Worm (Caenorhabditis elegans) whole organism, mixed stage, embryonic: ENCODE results near the gene sdz-38.

Experiments
- M03D4.4 ChIP-seq: sonication (generic microtip); optimal IDR thresholded peaks from 2 replicates; lab custom pipeline; 2017; ENCODE audit warnings: mild to moderate bottlenecking, missing genetic modification characterization, missing compliant biosample characterization
- bed-3 ChIP-seq: fragments of 200-800 bp; sonication (Bioruptor generic); optimal IDR thresholded peaks from 3 replicates; lab custom pipeline; 2018; ENCODE audit warnings: mild to moderate bottlenecking, missing genetic modification characterization, moderate library complexity, missing compliant biosample characterization
- blmp-1 ChIP-seq: fragments of 150-350 bp; optimal IDR thresholded peaks from 2 replicates; lab custom pipeline; 2014; ENCODE audit warnings: missing biosample characterization, missing genetic modification characterization
- ceh-39 ChIP-seq: fragments of 150-350 bp; optimal IDR thresholded peaks from 2 replicates; lab custom pipeline; 2014; ENCODE audit warnings: missing biosample characterization, missing genetic modification characterization
- ceh-43 ChIP-seq: fragments of 200-800 bp; sonication (Bioruptor generic); optimal IDR thresholded peaks from 2 replicates; lab custom pipeline; 2018; ENCODE audit warnings: mild to moderate bottlenecking, missing genetic modification characterization, moderate library complexity, missing compliant biosample characterization
- cnd-1 ChIP-seq: fragments of 200-800 bp; sonication (Bioruptor generic); optimal IDR thresholded peaks from 2 replicates; lab custom pipeline; 2018; ENCODE audit warnings: mild to moderate bottlenecking, missing genetic modification characterization, missing compliant biosample characterization
- drap-1 ChIP-seq: fragments of 200-800 bp; sonication (Bioruptor generic); optimal IDR thresholded peaks from 3 replicates; lab custom pipeline; 2018; ENCODE audit warnings: mild to moderate bottlenecking, missing genetic modification characterization, missing compliant biosample characterization
- elt-1 ChIP-seq: sonication (generic microtip); optimal IDR thresholded peaks from 2 replicates; lab custom pipeline; 2017; ENCODE audit warnings: missing genetic modification characterization, mild to moderate bottlenecking, missing compliant biosample characterization, antibody characterized with exemption, moderate library complexity, borderline replicate concordance; ENCODE audit not compliant: insufficient read depth
- elt-3 ChIP-seq: fragments of 150-350 bp; optimal IDR thresholded peaks from 2 replicates; lab custom pipeline; 2014; ENCODE audit warnings: missing biosample characterization, missing genetic modification characterization
- flh-1 ChIP-seq: fragments of 200-800 bp; sonication (Bioruptor generic); optimal IDR thresholded peaks from 2 replicates; lab custom pipeline; 2018; ENCODE audit warnings: mild to moderate bottlenecking, missing genetic modification characterization, moderate library complexity, missing compliant biosample characterization
- ham-2 ChIP-seq: fragments of 200-800 bp; sonication (Bioruptor generic); optimal IDR thresholded peaks from 2 replicates; lab custom pipeline; 2018; ENCODE audit warnings: mild to moderate bottlenecking, missing genetic modification characterization, missing compliant biosample characterization
- hlh-1 ChIP-seq: fragments of 150-350 bp; optimal IDR thresholded peaks from 2 replicates; lab custom pipeline; 2014; ENCODE audit warnings: missing biosample characterization, missing genetic modification reagents, missing genetic modification characterization
- lin-13 ChIP-seq: fragments of 150-350 bp; optimal IDR thresholded peaks from 2 replicates; lab custom pipeline; 2014; ENCODE audit warnings: missing biosample characterization, missing genetic modification characterization
- lsy-2 ChIP-seq: fragments of 150-350 bp; optimal IDR thresholded peaks from 2 replicates; lab custom pipeline; 2014; ENCODE audit warnings: missing biosample characterization, missing genetic modification characterization
- mab-5 ChIP-seq: fragments of 150-350 bp; optimal IDR thresholded peaks from 2 replicates; lab custom pipeline; 2014; ENCODE audit warnings: missing biosample characterization, missing genetic modification characterization
- mep-1 ChIP-seq: fragments of 150-350 bp; optimal IDR thresholded peaks from 2 replicates; lab custom pipeline; 2017; ENCODE audit warnings: missing biosample characterization, missing genetic modification reagents, missing genetic modification characterization, inconsistent platforms
- mls-2 ChIP-seq: sonication (generic microtip); optimal IDR thresholded peaks from 2 replicates; lab custom pipeline; 2016; ENCODE audit warnings: mild to moderate bottlenecking, missing genetic modification characterization, moderate library complexity, missing compliant biosample characterization
- nhr-12 ChIP-seq: fragments of 150-350 bp; optimal IDR thresholded peaks from 2 replicates; lab custom pipeline; 2014; ENCODE audit warnings: missing biosample characterization, missing genetic modification characterization
- nhr-2 ChIP-seq: fragments of 150-350 bp; optimal IDR thresholded peaks from 2 replicates; lab custom pipeline; 2014; ENCODE audit warnings: missing biosample characterization, missing genetic modification characterization
- nhr-237 ChIP-seq: fragments of 150-350 bp; optimal IDR thresholded peaks from 2 replicates; lab custom pipeline; 2014; ENCODE audit warnings: missing biosample characterization, missing genetic modification characterization
- nhr-28 ChIP-seq: fragments of 150-350 bp; optimal IDR thresholded peaks from 2 replicates; lab custom pipeline; 2014; ENCODE audit warnings: missing biosample characterization, missing genetic modification characterization
- pha-4 ChIP-seq: fragments of 150-350 bp; optimal IDR thresholded peaks from 2 replicates; lab custom pipeline; 2018; ENCODE audit warnings: missing biosample characterization, missing genetic modification reagents, missing genetic modification characterization
- sem-2 ChIP-seq: fragments of 200-800 bp; sonication (Bioruptor generic); optimal IDR thresholded peaks from 2 replicates; lab custom pipeline; 2018; ENCODE audit warnings: mild to moderate bottlenecking, missing genetic modification characterization, missing compliant biosample characterization
- snpc-4 ChIP-seq: fragments of 150-350 bp; optimal IDR thresholded peaks from 2 replicates; lab custom pipeline; 2014; ENCODE audit warnings: missing biosample characterization, missing genetic modification characterization
- sptf-1 ChIP-seq: sonication (generic microtip); optimal IDR thresholded peaks from 2 replicates; lab custom pipeline; 2017; ENCODE audit warnings: mild to moderate bottlenecking, missing genetic modification characterization, moderate library complexity, missing compliant biosample characterization
- tbx-8 ChIP-seq: fragments of 200-800 bp; sonication (Bioruptor generic); optimal IDR thresholded peaks from 2 replicates; lab custom pipeline; 2018; ENCODE audit warnings: mild to moderate bottlenecking, missing genetic modification characterization, moderate library complexity, missing compliant biosample characterization
- unc-120 ChIP-seq: sonication (generic microtip); optimal IDR thresholded peaks from 2 replicates; lab custom pipeline; 2017; ENCODE audit warnings: missing genetic modification characterization, missing compliant biosample characterization; ENCODE audit not compliant: poor library complexity, severe bottlenecking
- unc-39 ChIP-seq: fragments of 150-350 bp; optimal IDR thresholded peaks from 2 replicates; lab custom pipeline; 2014; ENCODE audit warnings: missing biosample characterization, missing genetic modification characterization
- unc-62 ChIP-seq: fragments of 150-350 bp; optimal IDR thresholded peaks from 2 replicates; lab custom pipeline; 2014; ENCODE audit warnings: missing biosample characterization, missing genetic modification reagents, missing genetic modification characterization
- zip-8 ChIP-seq: fragments of 150-350 bp; optimal IDR thresholded peaks from 2 replicates; lab custom pipeline; 2014; ENCODE audit warnings: missing biosample characterization, missing genetic modification characterization
- ztf-11 ChIP-seq: fragments of 150-350 bp; optimal IDR thresholded peaks from 2 replicates; lab custom pipeline; 2014; ENCODE audit warnings: missing biosample characterization, missing genetic modification characterization

sdz-38 gene

DNA sequence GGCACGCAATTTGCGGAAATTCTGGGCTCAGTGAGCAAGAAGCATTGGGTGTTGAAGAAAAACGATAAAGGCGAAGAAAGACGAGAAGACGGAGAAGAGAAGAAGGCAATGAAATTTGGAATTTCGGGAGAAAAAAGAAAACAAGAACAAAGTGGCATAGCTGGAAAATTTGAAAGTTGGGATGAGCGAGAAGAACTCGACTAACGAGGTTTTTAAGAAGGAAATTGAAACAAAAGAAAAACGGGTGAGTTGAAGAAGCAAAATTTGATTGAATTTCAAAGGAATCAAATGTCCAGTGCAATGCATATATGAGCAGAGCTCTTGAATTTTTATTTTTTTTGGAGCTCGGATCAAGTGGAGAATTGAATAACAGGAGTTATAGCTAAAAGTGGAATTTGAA lies 40.1 kb upstream of the sdz-38 start:
- TF ChIP-seq ztf-11 (tag; lab: Kevin White, UChicago): no peak
- TF ChIP-seq pha-4: no peak
- no peak for TF ChIP-seq elt-3
- no peak for TF ChIP-seq blmp-1 (tag; lab: Kevin White, UChicago)
- no peak for TF ChIP-seq ceh-43 (GFP tag; lab: Kevin White, UChicago)
- TF ChIP-seq drap-1 (GFP tag; lab: Kevin White, UChicago): no peak
- TF ChIP-seq lsy-2: no peak

DNA sequence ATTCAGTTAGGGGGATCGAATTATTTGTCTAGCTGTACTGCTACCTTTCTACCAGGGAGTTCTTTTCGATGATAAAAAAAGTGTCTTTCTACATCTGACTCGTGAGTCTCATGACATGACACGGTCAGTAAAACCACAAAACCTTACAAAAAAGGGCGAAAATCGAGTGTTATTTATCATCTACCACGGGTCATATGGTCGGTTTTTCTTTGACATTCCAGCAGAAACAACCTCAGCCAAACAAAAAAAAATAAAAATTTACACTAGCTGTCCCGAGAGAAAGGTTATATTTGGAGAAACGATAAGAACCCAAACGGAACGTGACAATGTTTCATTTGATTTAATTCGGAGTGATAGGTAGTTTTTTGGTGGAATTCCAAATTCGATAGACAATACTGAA lies 38.0 kb upstream of the sdz-38 start:
- TF ChIP-seq sem-2 (GFP tag; lab: Kevin White, UChicago): no peak
- no peak for TF ChIP-seq flh-1 (GFP tag; lab: Kevin White, UChicago)
- TF ChIP-seq ceh-39: no peak
- TF ChIP-seq unc-39 (tag; lab: Kevin White, UChicago): no peak
- no peak for TF ChIP-seq hlh-1 (tag; lab: Kevin White, UChicago)
- no peak for TF ChIP-seq blmp-1 (tag; lab: Kevin White, UChicago)

DNA sequence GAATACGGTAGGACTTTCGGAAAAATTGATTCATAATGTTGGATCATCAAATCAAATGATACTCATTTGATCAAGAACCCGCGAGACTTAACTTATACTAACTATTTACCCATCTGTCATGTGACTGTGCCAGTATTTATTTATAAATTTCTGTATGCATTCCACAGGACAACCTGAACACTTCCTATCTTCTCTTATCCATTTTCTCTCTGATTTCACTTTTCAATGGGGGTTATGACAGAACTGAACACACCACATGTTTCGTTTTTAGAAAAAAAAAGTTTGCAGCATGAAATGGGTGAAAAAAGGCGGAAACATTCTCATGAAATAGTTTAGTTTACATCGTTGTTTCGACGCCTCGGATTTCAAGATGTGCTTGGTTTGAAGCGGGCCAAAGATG lies 35.9 kb upstream of the sdz-38 start:
- no peak for TF ChIP-seq nhr-237 (tag; lab: Kevin White, UChicago)
- no peak for TF ChIP-seq snpc-4 (tag; lab: Kevin White, UChicago)
- TF ChIP-seq ham-2 (GFP tag; lab: Kevin White, UChicago): no peak
- TF ChIP-seq mep-1 (tag; lab: Kevin White, UChicago): no peak
- TF ChIP-seq nhr-28: no peak
- TF ChIP-seq nhr-2 (tag; lab: Kevin White, UChicago): no peak
- TF ChIP-seq nhr-12 (tag; lab: Kevin White, UChicago): no peak
- no peak for TF ChIP-seq ceh-43 (GFP tag; lab: Kevin White, UChicago)
- TF ChIP-seq mls-2 (tag; lab: Kevin White, UChicago): no peak
- no peak for TF ChIP-seq drap-1 (GFP tag; lab: Kevin White, UChicago)

DNA sequence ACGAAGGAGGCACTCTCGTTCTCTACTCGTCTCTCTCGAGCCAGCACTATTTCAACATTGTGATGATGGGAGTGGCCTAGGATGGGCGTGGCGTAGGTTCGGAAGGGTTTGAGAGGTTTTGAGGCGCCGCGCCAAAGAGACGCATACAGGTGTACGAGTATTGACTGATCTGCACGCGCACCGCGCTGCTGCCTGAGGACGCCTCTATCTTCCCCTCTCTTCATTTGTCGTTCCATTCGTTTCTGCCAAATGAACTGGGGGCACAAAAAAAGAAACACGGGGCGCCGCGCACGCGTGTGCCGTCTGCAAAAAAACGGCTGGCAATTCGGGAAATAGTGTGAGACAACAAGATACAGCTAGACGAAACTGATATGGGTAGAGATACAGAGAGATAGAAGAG lies 34.4 kb upstream of the sdz-38 start, which contains the start of gene lec-2:
lec-2 (minus strand) TSS at position 171 of the 400 bp plus-strand sequence.
- TF ChIP-seq blmp-1 (tag; lab: Kevin White, UChicago): no peak
- TF ChIP-seq zip-8 (tag; lab: Kevin White, UChicago): no peak
- no peak for TF ChIP-seq elt-1
- TF ChIP-seq sptf-1 (tag; lab: Kevin White, UChicago): no peak
- TF ChIP-seq elt-3: no peak
- TF ChIP-seq unc-62: no peak
- no peak for TF ChIP-seq M03D4.4 (tag; lab: Kevin White, UChicago)
- TF ChIP-seq lin-13: no peak

DNA sequence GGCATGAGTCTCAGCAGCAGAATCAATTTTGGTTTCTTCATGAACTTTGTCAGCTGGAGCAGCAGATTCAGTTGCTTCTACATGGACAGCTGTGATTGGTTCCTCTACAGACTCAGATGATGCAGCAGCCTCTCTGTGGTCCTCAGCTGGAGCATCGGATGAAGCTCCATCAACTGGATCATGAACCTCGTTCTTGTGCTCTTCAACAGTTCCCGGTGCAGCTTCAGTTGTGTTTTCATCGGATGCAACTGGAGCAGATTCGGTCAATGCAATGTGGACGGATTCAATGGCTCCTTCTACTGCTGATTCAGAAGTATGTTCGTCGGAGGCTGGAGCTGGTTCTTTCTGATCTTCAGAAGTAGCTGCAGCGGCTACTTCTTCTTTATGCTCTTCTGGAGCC lies 32.7 kb upstream of the sdz-38 start:
- TF ChIP-seq hlh-1 (tag; lab: Kevin White, UChicago) (no peak), nhr-28 (no peak), sem-2 (GFP tag; lab: Kevin White, UChicago) (no peak), snpc-4 (tag; lab: Kevin White, UChicago) (no peak), unc-62 (no peak), ztf-11 (tag; lab: Kevin White, UChicago) (no peak), ham-2 (GFP tag; lab: Kevin White, UChicago) (no peak), nhr-237 (tag; lab: Kevin White, UChicago) (no peak), unc-120 (tag; lab: Kevin White, UChicago) (no peak), ceh-39 (no peak), mls-2 (tag; lab: Kevin White, UChicago) (no peak), mep-1 (tag; lab: Kevin White, UChicago) (no peak), bed-3 (GFP tag; lab: Kevin White, UChicago) (no peak), zip-8 (tag; lab: Kevin White, UChicago) (no peak), M03D4.4 (tag; lab: Kevin White, UChicago) (no peak), flh-1 (GFP tag; lab: Kevin White, UChicago) (no peak), blmp-1 (tag; lab: Kevin White, UChicago) (no peak)

DNA sequence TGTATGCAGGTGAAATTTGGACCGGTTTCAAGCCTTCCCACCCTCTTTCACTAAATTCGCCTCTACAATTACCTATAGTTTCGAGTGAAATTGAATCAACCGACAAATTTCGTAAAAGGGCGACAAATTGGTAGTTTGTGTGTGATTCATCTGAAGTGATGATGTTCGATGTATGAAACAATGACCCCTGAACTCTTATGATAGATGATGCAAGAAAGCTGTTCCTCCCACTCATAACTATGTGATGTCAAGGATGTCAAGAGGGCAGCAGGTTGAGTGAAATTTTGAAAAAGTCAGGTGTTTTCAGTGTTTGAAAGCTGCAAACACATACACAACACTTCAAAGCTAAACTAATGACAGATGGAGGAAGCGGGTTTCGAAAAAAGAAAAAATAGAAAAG lies 30.8 kb upstream of the sdz-38 start:
- TF ChIP-seq mls-2 (tag; lab: Kevin White, UChicago) (no peak), mab-5 (tag; lab: Kevin White, UChicago) (no peak), nhr-2 (tag; lab: Kevin White, UChicago) (no peak), elt-1 (no peak), ztf-11 (tag; lab: Kevin White, UChicago) (no peak), unc-120 (tag; lab: Kevin White, UChicago) (no peak), ceh-43 (GFP tag; lab: Kevin White, UChicago) (no peak), cnd-1 (no peak), hlh-1 (tag; lab: Kevin White, UChicago) (no peak), tbx-8 (no peak), nhr-28 (no peak), lin-13 (no peak)
